Worm (Caenorhabditis elegans): ENCODE results near the gene ptp-1.

ce11 chrIII:3637251-3637989 lies 46.9 kb downstream of the ptp-1 start:
- TF ChIP-seq nhr-28 (tag; optimal IDR thresholded peaks at IDR 0.05) (no peak), mep-1 (tag; optimal IDR thresholded peaks at IDR 0.05) (no peak), elt-1 (tag; optimal IDR thresholded peaks at IDR 0.05; ENCODE audit: borderline replicate concordance, insufficient read depth) (no peak), snpc-4 (tag; optimal IDR thresholded peaks at IDR 0.05) (no peak), unc-62 (GFP tag; optimal IDR thresholded peaks at IDR 0.05) (no peak)

Measured in whole organism, mixed stage, embryonic.